Worm (Caenorhabditis elegans) whole organism, early embryonic: ENCODE data around the gene clec-144.

ENCODE experiments used
- F13C5.2 ChIP-seq: sonication (generic microtip); optimal IDR thresholded peaks from 2 replicates; lab custom pipeline; 2017; ENCODE audit warnings: mild to moderate bottlenecking, missing genetic modification characterization, inconsistent platforms, missing compliant biosample characterization
- aly-1 ChIP-seq: sonication (generic microtip); optimal IDR thresholded peaks from 2 replicates; lab custom pipeline; 2016; ENCODE audit warnings: missing genetic modification characterization, missing compliant biosample characterization
- ama-1 ChIP-seq: fragments of 150-350 bp; optimal IDR thresholded peaks from 2 replicates; lab custom pipeline; 2014
- ceh-13 ChIP-seq: fragments of 200-800 bp; sonication (Bioruptor generic); optimal IDR thresholded peaks from 2 replicates; lab custom pipeline; 2018; ENCODE audit warnings: mild to moderate bottlenecking, missing genetic modification characterization, missing compliant biosample characterization
- hmbx-1 ChIP-seq: sonication (generic microtip); optimal IDR thresholded peaks from 2 replicates; lab custom pipeline; 2016; ENCODE audit warnings: mild to moderate bottlenecking, missing genetic modification characterization, missing compliant biosample characterization
- hmg-4 ChIP-seq: fragments of 200-800 bp; sonication (Bioruptor generic); optimal IDR thresholded peaks from 2 replicates; lab custom pipeline; 2018; ENCODE audit warnings: mild to moderate bottlenecking, missing genetic modification characterization, missing compliant biosample characterization
- hnd-1 ChIP-seq: sonication (generic microtip); optimal IDR thresholded peaks from 2 replicates; lab custom pipeline; 2016; ENCODE audit warnings: missing genetic modification characterization, missing compliant biosample characterization
- scrt-1 ChIP-seq: fragments of 200-800 bp; sonication (Bioruptor generic); IDR thresholded peaks from 2 replicates; pipeline ENCODE4 v1.3.6; 2022; ENCODE audit warnings: missing genetic modification characterization, missing compliant biosample characterization
- sea-1 ChIP-seq: fragments of 200-800 bp; sonication (Bioruptor generic); conservative IDR thresholded peaks from 2 replicates; pipeline ENCODE4 v1.3.6; 2022; ENCODE audit warnings: missing genetic modification characterization, missing compliant biosample characterization
- tbx-11 ChIP-seq: fragments of 200-800 bp; sonication (Bioruptor generic); IDR thresholded peaks from 2 replicates; pipeline ENCODE4 v1.3.6; 2022; ENCODE audit warnings: missing genetic modification characterization, missing compliant biosample characterization

ce11 chrII:11836554-11837218, 4.3 kb upstream of the clec-144 start:
- TF ChIP-seq ceh-13 (GFP tag; lab: Kevin White, UChicago), result no peak
- TF ChIP-seq ama-1 (lab: Kevin White, UChicago), result no peak
- no peak for TF ChIP-seq hmbx-1 (tag; lab: Kevin White, UChicago)
- no peak for TF ChIP-seq hnd-1 (tag; lab: Kevin White, UChicago)
- TF ChIP-seq sea-1, result no peak
- TF ChIP-seq aly-1, result no peak
- TF ChIP-seq tbx-11 (GFP tag; lab: Robert Waterston, UW), result no peak
- no peak for TF ChIP-seq hmg-4 (GFP tag; lab: Kevin White, UChicago)
- no peak for TF ChIP-seq scrt-1
- no peak for TF ChIP-seq F13C5.2
